Worm (Caenorhabditis elegans) whole organism, young adult: ENCODE results near the gene Y53F4B.26.
"Not testable (repeated sequence)": the region's sequence is repeated elsewhere in the genome, so short reads cannot be mapped to it uniquely, and the experiment has no call there.

ENCODE experiments used
- B0035.1 ChIP-seq: sonication (generic microtip); optimal IDR thresholded peaks from 2 replicates; lab custom pipeline; 2016; ENCODE audit warnings: missing genetic modification characterization, mild to moderate bottlenecking, missing compliant biosample characterization, missing genotype, missing genetic modification reagents
- C06A6.2 ChIP-seq: fragments of 200-800 bp; sonication (Bioruptor generic); conservative IDR thresholded peaks from 2 replicates; pipeline ENCODE4 v1.3.6; 2022; ENCODE audit warnings: missing genetic modification characterization, missing compliant biosample characterization
- F22D6.2 ChIP-seq: sonication (generic microtip); optimal IDR thresholded peaks from 2 replicates; lab custom pipeline; 2016; ENCODE audit warnings: mild to moderate bottlenecking, missing genetic modification characterization, missing compliant biosample characterization
- K11D2.4 ChIP-seq: fragments of 200-800 bp; sonication (Bioruptor generic); IDR thresholded peaks from 2 replicates; pipeline ENCODE4 v1.3.6; 2022; ENCODE audit warnings: missing genetic modification reagents, missing genetic modification characterization, missing compliant biosample characterization
- ZK185.1 ChIP-seq: sonication (generic microtip); optimal IDR thresholded peaks from 2 replicates; lab custom pipeline; 2016; ENCODE audit warnings: mild to moderate bottlenecking, missing genetic modification characterization, missing compliant biosample characterization; ENCODE audit not compliant: poor library complexity, severe bottlenecking
- akir-1 ChIP-seq: fragments of 200-800 bp; sonication (Bioruptor generic); optimal IDR thresholded peaks from 2 replicates; lab custom pipeline; 2018; ENCODE audit warnings: mild to moderate bottlenecking, missing genetic modification characterization, moderate library complexity, missing compliant biosample characterization
- ama-1 ChIP-seq, 3 experiments: fragments of 150-350 bp in 1 of 3; sonication (generic microtip) in 2 of 3; optimal IDR thresholded peaks; 2 replicates each; lab custom pipeline; 2014 to 2018; ENCODE audit warnings: missing biosample characterization in 2 of 3, missing genetic modification characterization in 2 of 3, missing genetic modification reagents in 2 of 3
- aptf-2 ChIP-seq: fragments of 200-800 bp; sonication (Bioruptor generic); conservative IDR thresholded peaks from 2 replicates; pipeline ENCODE4 v1.3.6; 2022; ENCODE audit warnings: missing genetic modification reagents, missing genetic modification characterization, missing compliant biosample characterization
- bed-2 ChIP-seq: fragments of 200-800 bp; sonication (Bioruptor generic); IDR thresholded peaks from 2 replicates; pipeline ENCODE4 v1.3.6; 2022; ENCODE audit warnings: missing genetic modification reagents, missing genetic modification characterization, missing compliant biosample characterization
- ccch-3 ChIP-seq: fragments of 200-800 bp; sonication (Bioruptor generic); optimal IDR thresholded peaks from 2 replicates; lab custom pipeline; 2018; ENCODE audit warnings: mild to moderate bottlenecking, missing genetic modification characterization, missing compliant biosample characterization
- cebp-1 ChIP-seq, 2 experiments: fragments of 200-800 bp in 1 of 2; sonication (Bioruptor generic) in 1 of 2; sonication (generic microtip) in 1 of 2; IDR thresholded peaks in 1 of 2; optimal IDR thresholded peaks in 1 of 2; 2 replicates each; pipeline versions ENCODE4 v1.3.6 to Lab custom; 2017 to 2022; ENCODE audit warnings: missing compliant biosample characterization in 2 of 2, missing genetic modification characterization in 2 of 2, mild to moderate bottlenecking in 1 of 2, missing genetic modification reagents in 1 of 2, moderate library complexity in 1 of 2
- ceh-91 ChIP-seq: fragments of 200-800 bp; sonication (Bioruptor generic); IDR thresholded peaks from 2 replicates; pipeline ENCODE4 v1.3.6; 2022; ENCODE audit warnings: missing genetic modification reagents, missing genetic modification characterization, missing compliant biosample characterization
- chd-7 ChIP-seq: sonication (generic microtip); optimal IDR thresholded peaks from 2 replicates; lab custom pipeline; 2016; ENCODE audit warnings: mild to moderate bottlenecking, missing genetic modification characterization, moderate library complexity, missing compliant biosample characterization
- dpff-1 ChIP-seq: sonication (generic microtip); optimal IDR thresholded peaks from 2 replicates; lab custom pipeline; 2017; ENCODE audit warnings: mild to moderate bottlenecking, missing genetic modification characterization, missing compliant biosample characterization
- hlh-12 ChIP-seq: sonication (generic microtip); optimal IDR thresholded peaks from 2 replicates; lab custom pipeline; 2016; ENCODE audit warnings: missing genetic modification characterization, missing compliant biosample characterization
- hmg-1.2 ChIP-seq: fragments of 200-800 bp; sonication (Bioruptor generic); IDR thresholded peaks from 2 replicates; pipeline ENCODE4 v1.3.6; 2022; ENCODE audit warnings: missing genetic modification reagents, missing genetic modification characterization, missing compliant biosample characterization
- madf-6 ChIP-seq: fragments of 200-800 bp; sonication (Bioruptor generic); IDR thresholded peaks from 2 replicates; pipeline ENCODE4 v1.3.6; 2022; ENCODE audit warnings: missing genetic modification reagents, missing genetic modification characterization, missing compliant biosample characterization
- madf-8 ChIP-seq: fragments of 200-800 bp; sonication (Bioruptor generic); conservative IDR thresholded peaks from 2 replicates; pipeline ENCODE4 v1.3.6; 2022; ENCODE audit warnings: missing genetic modification reagents, missing genetic modification characterization, missing compliant biosample characterization
- nhr-80 ChIP-seq: sonication (generic microtip); optimal IDR thresholded peaks from 2 replicates; lab custom pipeline; 2016; ENCODE audit warnings: missing genetic modification characterization, missing compliant biosample characterization
- pbrm-1 ChIP-seq: fragments of 200-800 bp; sonication (Bioruptor generic); IDR thresholded peaks from 2 replicates; pipeline ENCODE4 v1.3.6; 2022; ENCODE audit warnings: missing genetic modification reagents, missing genetic modification characterization, missing compliant biosample characterization
- rcor-1 ChIP-seq: fragments of 200-800 bp; sonication (Bioruptor generic); IDR thresholded peaks from 2 replicates; pipeline ENCODE4 v1.3.6; 2022; ENCODE audit warnings: missing genetic modification reagents, missing genetic modification characterization, missing compliant biosample characterization
- sdz-38 ChIP-seq: sonication (generic microtip); optimal IDR thresholded peaks from 2 replicates; lab custom pipeline; 2016; ENCODE audit warnings: missing genotype, missing genetic modification characterization, missing compliant biosample characterization
- sptf-2 ChIP-seq: fragments of 200-800 bp; sonication (Bioruptor generic); optimal IDR thresholded peaks from 2 replicates; lab custom pipeline; 2018; ENCODE audit warnings: mild to moderate bottlenecking, missing genetic modification characterization, missing compliant biosample characterization
- tbp1 ChIP-seq: fragments of 200-800 bp; sonication (Bioruptor generic); optimal IDR thresholded peaks from 2 replicates; lab custom pipeline; 2018; ENCODE audit warnings: mild to moderate bottlenecking, missing genetic modification characterization, missing compliant biosample characterization
- tlf-1 ChIP-seq: fragments of 200-800 bp; sonication (Bioruptor generic); optimal IDR thresholded peaks from 2 replicates; lab custom pipeline; 2018; ENCODE audit warnings: mild to moderate bottlenecking, missing genetic modification characterization, missing compliant biosample characterization
- ztf-26 ChIP-seq: sonication (generic microtip); optimal IDR thresholded peaks from 2 replicates; lab custom pipeline; 2017; ENCODE audit warnings: missing genetic modification characterization, missing compliant biosample characterization

The Y53F4B.26 gene

ce11 chrII:15175643-15176042 lies 34.9 kb upstream of the Y53F4B.26 start, which contains the start of gene Y53F4B.36:
Y53F4B.36 (plus strand) TSS chrII:15175943.
- no peak for TF ChIP-seq ccch-3 (GFP tag; lab: Kevin White, UChicago)
- TF ChIP-seq pbrm-1 (GFP tag; lab: Robert Waterston, UW), result no peak
- TF ChIP-seq bed-2 (GFP tag; lab: Robert Waterston, UW), result no peak
- TF ChIP-seq aptf-2, result no peak
- TF ChIP-seq sdz-38 (tag; lab: Kevin White, UChicago), result no peak
- no peak for TF ChIP-seq chd-7 (tag; lab: Kevin White, UChicago)

DNA sequence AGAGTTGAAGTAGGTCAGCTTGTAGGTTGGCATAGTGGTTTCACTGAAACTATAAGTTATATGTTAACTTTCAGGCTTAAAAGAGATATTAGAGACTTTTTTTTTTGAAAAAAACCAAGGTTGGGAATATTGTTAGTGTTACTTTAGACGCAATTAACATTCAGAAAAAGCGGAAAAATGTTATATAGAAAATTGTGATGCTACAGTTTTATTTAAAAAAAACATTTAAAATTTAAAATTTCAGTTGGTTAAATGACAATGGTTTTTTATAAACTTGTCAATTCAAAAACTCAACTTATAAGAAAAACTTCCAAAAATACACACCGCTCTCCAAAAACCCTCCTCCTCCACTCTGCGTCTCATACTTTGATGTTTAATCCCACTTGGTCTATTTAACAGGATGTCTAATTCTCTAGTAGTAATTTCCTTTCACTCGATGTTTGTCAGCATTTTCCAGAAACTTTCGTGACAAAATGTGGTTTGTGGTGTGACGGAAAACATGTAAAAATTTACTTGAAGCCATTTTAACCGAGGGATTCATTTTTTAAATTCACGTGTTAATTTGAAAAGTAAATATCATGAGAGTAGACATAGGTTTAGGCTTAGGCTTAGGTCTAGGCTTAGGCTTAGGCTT lies 34.3 kb upstream of the Y53F4B.26 start, which contains the start of gene gst-31:
Gene gst-31, minus strand, starts transcription at position 51 of the 634 bp plus-strand sequence.
- TF ChIP-seq K11D2.4 (GFP tag; lab: Robert Waterston, UW) (no peak), ama-1 (optimal IDR thresholded peaks at IDR 0.05; lab: Kevin White, UChicago) (no peak), ama-1 (GFP tag; optimal IDR thresholded peaks at IDR 0.05; lab: Kevin White, UChicago) (no peak), madf-8 (GFP tag; lab: Robert Waterston, UW) (no peak), hlh-12 (tag; lab: Kevin White, UChicago) (no peak), tlf-1 (GFP tag; lab: Kevin White, UChicago) (no peak), dpff-1 (no peak)

DNA sequence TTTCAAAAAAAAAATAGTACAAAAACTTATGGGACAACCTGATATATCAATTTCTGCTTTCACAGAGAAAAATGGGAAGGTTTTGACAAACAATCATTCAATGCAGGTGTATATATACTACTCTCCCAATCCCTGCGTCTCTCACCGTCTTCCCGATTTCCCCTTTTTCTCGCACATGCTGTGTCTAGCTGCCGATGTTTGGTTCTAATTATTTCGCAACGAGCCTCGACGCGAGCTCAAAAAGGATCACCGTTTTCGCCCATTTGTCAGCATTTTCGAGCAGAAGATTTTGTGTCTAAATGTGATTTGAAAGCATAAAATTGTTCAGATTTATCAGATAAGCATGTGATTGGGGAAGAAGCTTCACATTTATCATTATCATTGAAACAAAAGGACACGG lies 32.4 kb upstream of the Y53F4B.26 start:
- peak; percentile 2 for TF ChIP-seq tbp1 (GFP tag; lab: Kevin White, UChicago)
- TF ChIP-seq nhr-80 (tag; lab: Kevin White, UChicago), result no peak
- peak; percentile 47; the same call in 1 of the 2 replicates for TF ChIP-seq hmg-1.2 (GFP tag; lab: Robert Waterston, UW)
- TF ChIP-seq cebp-1 (GFP tag; IDR thresholded peaks at IDR 0.05; lab: Robert Waterston, UW), result peak; percentile 90
- peak; percentile 97 for TF ChIP-seq cebp-1 (tag; optimal IDR thresholded peaks at IDR 0.05; lab: Kevin White, UChicago)
- TF ChIP-seq pbrm-1 (GFP tag; lab: Robert Waterston, UW), result no peak

DNA sequence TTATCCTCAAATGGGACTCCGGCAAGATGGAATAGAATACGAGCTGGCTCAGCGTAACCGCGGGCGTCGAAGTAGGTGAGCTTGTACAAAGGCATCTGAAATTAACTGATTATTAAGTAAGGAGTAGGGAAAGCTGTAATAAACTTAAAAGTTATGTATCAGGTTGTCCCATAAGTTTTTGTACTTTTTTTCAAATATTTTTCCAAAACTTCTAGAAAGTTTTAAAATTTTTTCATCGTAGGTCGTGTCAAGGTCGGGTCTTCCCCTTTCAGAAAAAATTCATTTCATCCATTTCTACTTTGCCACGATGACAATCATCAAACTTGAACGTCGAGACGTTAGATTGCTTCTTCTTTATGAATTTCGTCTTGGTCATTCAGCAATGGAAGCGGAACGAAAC lies 31.0 kb upstream of the Y53F4B.26 start, which contains the start of gene gst-39:
Gene gst-39, minus strand, starts transcription at position 101 of the 400 bp plus-strand sequence.
- not testable (repeated sequence) for TF ChIP-seq rcor-1 (GFP tag; lab: Robert Waterston, UW); ztf-26 (tag; lab: Kevin White, UChicago); C06A6.2 (GFP tag; lab: Robert Waterston, UW)

- TF ChIP-seq B0035.1 (tag; lab: Kevin White, UChicago) (no peak), madf-6 (no peak), sptf-2 (GFP tag; lab: Kevin White, UChicago) (no peak), F22D6.2 (tag; lab: Kevin White, UChicago) (no peak), ZK185.1 (tag; lab: Kevin White, UChicago) (no peak), nhr-80 (tag; lab: Kevin White, UChicago) (peak; percentile 25)
Measured at ce11 chrII:15169811-15170282, 29.1 kb upstream of the Y53F4B.26 start, which contains the start of gene gst-29. gst-29 (minus strand) TSS chrII:15169861.

DNA sequence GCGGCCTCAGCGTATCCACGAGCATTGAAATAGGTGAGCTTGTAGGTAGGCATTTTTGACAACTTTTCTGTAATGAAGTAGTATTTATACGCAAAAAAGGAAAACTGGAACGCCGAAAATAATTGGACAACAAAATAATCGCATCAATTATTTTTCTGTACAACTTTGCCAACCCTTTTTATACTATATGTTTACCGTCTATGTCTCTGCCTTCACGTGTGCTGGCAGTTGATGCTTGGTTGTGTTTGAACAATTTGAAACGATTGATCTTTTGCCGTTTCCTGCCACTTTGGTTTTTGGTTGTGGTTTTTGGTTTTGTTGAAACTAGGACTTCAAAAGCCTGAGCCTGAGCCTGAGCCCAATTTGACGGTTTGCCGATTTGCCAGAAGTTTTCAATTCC lies 26.6 kb upstream of the Y53F4B.26 start, which contains the start of gene gst-28:
Gene gst-28, minus strand, starts transcription at position 238 of the 400 bp plus-strand sequence.
- TF ChIP-seq nhr-80 (tag; lab: Kevin White, UChicago) (peak; percentile 17), ceh-91 (GFP tag; lab: Robert Waterston, UW) (no peak), akir-1 (GFP tag; lab: Kevin White, UChicago) (no peak)
